Fruit fly (Drosophila melanogaster) whole organism, prepupa: ENCODE results near the gene TM9SF3.

ENCODE experiments used
- CG11762 ChIP-seq: fragments of 200-800 bp; sonication (Bioruptor generic); optimal IDR thresholded peaks from 3 replicates; lab custom pipeline; 2016; ENCODE audit warnings: missing biosample characterization, missing genetic modification characterization; ENCODE audit not compliant: insufficient read depth
- Ets21C ChIP-seq: fragments of 200-800 bp; sonication (Bioruptor generic); optimal IDR thresholded peaks from 3 replicates; lab custom pipeline; 2016; ENCODE audit warnings: missing biosample characterization, missing genetic modification characterization
- Lpt ChIP-seq: fragments of 200-800 bp; sonication (Bioruptor generic); optimal IDR thresholded peaks from 3 replicates; lab custom pipeline; 2016; ENCODE audit warnings: missing biosample characterization, missing genetic modification characterization
- OdsH ChIP-seq: fragments of 200-800 bp; sonication (Bioruptor generic); optimal IDR thresholded peaks from 3 replicates; lab custom pipeline; 2016; ENCODE audit warnings: missing biosample characterization, missing genetic modification characterization
- Sox15 ChIP-seq: fragments of 200-800 bp; sonication (Bioruptor generic); optimal IDR thresholded peaks from 3 replicates; lab custom pipeline; 2016; ENCODE audit warnings: missing biosample characterization, missing genetic modification characterization
- achi ChIP-seq: fragments of 200-800 bp; sonication (Bioruptor generic); optimal IDR thresholded peaks from 3 replicates; lab custom pipeline; 2016; ENCODE audit warnings: missing biosample characterization, missing genetic modification characterization
- eg ChIP-seq: fragments of 200-800 bp; sonication (Bioruptor generic); IDR thresholded peaks from 3 replicates; pipeline ENCODE4 v1.3.6; 2022; ENCODE audit warnings: missing biosample characterization, missing genetic modification characterization
- fkh ChIP-seq: fragments of 200-800 bp; sonication (Bioruptor generic); optimal IDR thresholded peaks from 3 replicates; lab custom pipeline; 2017; ENCODE audit warnings: missing biosample characterization, mild to moderate bottlenecking, missing genetic modification characterization, moderate library complexity
- net ChIP-seq: fragments of 200-800 bp; sonication (Bioruptor generic); optimal IDR thresholded peaks from 3 replicates; lab custom pipeline; 2016; ENCODE audit warnings: missing biosample characterization, missing genetic modification characterization
- spab ChIP-seq: fragments of 200-800 bp; sonication (Bioruptor generic); optimal IDR thresholded peaks from 2 replicates; lab custom pipeline; 2017; ENCODE audit warnings: missing biosample characterization, mild to moderate bottlenecking, missing genetic modification characterization, missing genetic modification reagents
- topi ChIP-seq: fragments of 200-800 bp; sonication (Bioruptor generic); optimal IDR thresholded peaks from 3 replicates; lab custom pipeline; 2016; ENCODE audit warnings: missing biosample characterization, missing genetic modification characterization

- TF ChIP-seq CG11762, result no peak
- no peak for TF ChIP-seq spab
- TF ChIP-seq fkh (GFP tag; lab: Kevin White, UChicago), result no peak
- TF ChIP-seq eg, result no peak
- TF ChIP-seq Lpt, result no peak
- no peak for TF ChIP-seq Sox15
- no peak for TF ChIP-seq topi (GFP tag; lab: Kevin White, UChicago)
- TF ChIP-seq achi, result no peak
- no peak for TF ChIP-seq OdsH (GFP tag; lab: Kevin White, UChicago)
- TF ChIP-seq Ets21C, result no peak
- no peak for TF ChIP-seq net (GFP tag; lab: Kevin White, UChicago)
These were observed 35.7 kb upstream of the TM9SF3 start for dm6 chr3L:5639474-5639873.
